Worm (Caenorhabditis elegans): ENCODE data around the gene F09F9.2.

F09F9.2 gene

ce11 chrX:4115026-4115425 lies 3.8 kb upstream of the F09F9.2 start, which contains the start of gene F09F9.1:
Gene F09F9.1 (plus strand): TSS chrX:4115326.
- TF ChIP-seq egl-27 (tag; optimal IDR thresholded peaks at IDR 0.05) = no peak
- no peak for TF ChIP-seq pha-4 (tag; optimal IDR thresholded peaks at IDR 0.05)
- TF ChIP-seq nhr-28 (tag; optimal IDR thresholded peaks at IDR 0.05) = no peak
- TF ChIP-seq aly-2 (tag; optimal IDR thresholded peaks at IDR 0.05) = no peak
- TF ChIP-seq tbx-2 (tag; optimal IDR thresholded peaks at IDR 0.05) = no peak
- no peak for TF ChIP-seq ZK546.5 (tag; optimal IDR thresholded peaks at IDR 0.05)
- TF ChIP-seq elt-2 (tag; optimal IDR thresholded peaks at IDR 0.05) = no peak
- TF ChIP-seq eor-1 (tag; optimal IDR thresholded peaks at IDR 0.05) = no peak
- no peak for TF ChIP-seq ceh-28 (tag; optimal IDR thresholded peaks at IDR 0.05)
- no peak for TF ChIP-seq nhr-11 (tag; optimal IDR thresholded peaks at IDR 0.05)
- TF ChIP-seq elt-3 (tag; optimal IDR thresholded peaks at IDR 0.05) = no peak
- no peak for TF ChIP-seq lin-15B (tag; optimal IDR thresholded peaks at IDR 0.05)
- no peak for TF ChIP-seq nhr-25 (tag; optimal IDR thresholded peaks at IDR 0.05)
- TF ChIP-seq ceh-82 (tag; optimal IDR thresholded peaks at IDR 0.05) = no peak

ce11 chrX:4109970-4110369 lies 1.3 kb downstream of the F09F9.2 start:
- TF ChIP-seq elt-3 (tag; optimal IDR thresholded peaks at IDR 0.05) (peak in 1 of 3 experiments; percentile 19), elt-1 (tag; optimal IDR thresholded peaks at IDR 0.05) (no peak), nhr-23 (tag; optimal IDR thresholded peaks at IDR 0.05) (peak; percentile 4), nhr-12 (tag; optimal IDR thresholded peaks at IDR 0.05) (no peak)

DNA sequence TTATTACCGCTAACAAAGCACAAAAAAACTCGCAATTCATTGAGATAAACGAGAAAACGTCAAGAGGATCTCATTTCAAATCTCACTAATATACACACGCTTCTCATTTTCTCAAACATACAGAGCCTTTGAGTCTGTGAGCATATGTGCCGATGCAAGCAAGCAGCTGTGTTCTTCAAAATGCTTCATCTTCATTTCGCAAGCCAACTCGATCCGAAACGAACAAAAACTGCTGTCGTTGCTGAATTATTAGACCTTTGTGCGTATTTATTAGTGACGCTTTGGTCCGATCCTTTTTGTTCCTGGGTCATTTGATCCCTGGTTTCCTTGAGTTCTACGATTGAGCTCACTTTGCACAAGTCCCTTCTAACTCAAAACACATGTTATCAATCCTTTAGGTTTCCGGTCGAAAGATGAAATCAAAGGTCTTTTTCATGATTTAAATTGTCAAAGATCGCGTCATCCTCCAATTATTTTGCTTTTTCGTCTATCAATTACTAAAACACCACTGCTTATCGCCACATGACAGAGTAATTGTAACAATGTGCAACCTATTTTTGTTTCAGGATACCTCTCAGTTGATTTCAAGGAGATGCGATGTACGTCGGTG lies 4.2 kb downstream of the F09F9.2 start, which contains the start of gene R02E4.2:
Gene R02E4.2 (plus strand): TSS at position 560 of the 610 bp plus-strand sequence.
- TF ChIP-seq nhr-77 (tag; optimal IDR thresholded peaks at IDR 0.05) (no peak), elt-3 (tag; optimal IDR thresholded peaks at IDR 0.05) (no peak), fkh-2 (tag; optimal IDR thresholded peaks at IDR 0.05) (no peak), lin-39 (tag; optimal IDR thresholded peaks at IDR 0.05) (no peak), pha-4 (tag; optimal IDR thresholded peaks at IDR 0.05) (no peak), fos-1 (tag; optimal IDR thresholded peaks at IDR 0.05) (no peak)

DNA sequence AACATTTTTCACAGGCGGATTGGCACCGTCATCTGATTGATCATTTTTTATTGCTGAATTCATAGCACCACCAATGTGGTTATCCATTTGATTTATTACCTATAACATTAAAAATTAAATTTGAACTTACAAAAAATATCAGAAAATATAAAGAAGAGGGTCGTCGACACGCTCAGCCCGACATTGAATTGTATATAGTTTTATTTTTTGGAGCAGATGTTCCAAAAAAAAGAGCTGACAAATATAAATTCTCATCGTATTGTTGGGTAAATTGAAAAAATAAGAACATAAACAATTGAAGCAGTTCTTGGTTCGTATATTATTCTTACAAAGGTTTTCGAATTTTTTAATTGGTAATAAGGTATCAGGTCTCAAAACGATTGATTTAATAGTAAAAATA lies 6.8 kb downstream of the F09F9.2 start, which contains the start of gene R02E4.1:
Gene R02E4.1 (minus strand): TSS at position 101 of the 400 bp plus-strand sequence.
- TF ChIP-seq pha-4 (tag; optimal IDR thresholded peaks at IDR 0.05) = no peak

- TF ChIP-seq snpc-4 (tag; optimal IDR thresholded peaks at IDR 0.05) (peak; percentile 71), sea-2 (GFP tag; optimal IDR thresholded peaks at IDR 0.05) (no peak)
Measured at ce11 chrX:4103071-4103470, 8.2 kb downstream of the F09F9.2 start.

- TF ChIP-seq nhr-43 (tag; optimal IDR thresholded peaks at IDR 0.05; ENCODE audit: poor library complexity, severe bottlenecking) (peak; percentile 98), nhr-23 (tag; optimal IDR thresholded peaks at IDR 0.05) (peak; percentile 50), nhr-25 (tag; optimal IDR thresholded peaks at IDR 0.05) (peak; percentile 91), egl-27 (tag; optimal IDR thresholded peaks at IDR 0.05) (no peak), tbx-2 (tag; optimal IDR thresholded peaks at IDR 0.05) (peak; percentile 34), nhr-12 (tag; optimal IDR thresholded peaks at IDR 0.05) (no peak)
Measured at ce11 chrX:4102075-4102598, 9.1 kb downstream of the F09F9.2 start, which contains the start of gene R02E4.3. Gene R02E4.3 (minus strand): TSS chrX:4102125.

DNA sequence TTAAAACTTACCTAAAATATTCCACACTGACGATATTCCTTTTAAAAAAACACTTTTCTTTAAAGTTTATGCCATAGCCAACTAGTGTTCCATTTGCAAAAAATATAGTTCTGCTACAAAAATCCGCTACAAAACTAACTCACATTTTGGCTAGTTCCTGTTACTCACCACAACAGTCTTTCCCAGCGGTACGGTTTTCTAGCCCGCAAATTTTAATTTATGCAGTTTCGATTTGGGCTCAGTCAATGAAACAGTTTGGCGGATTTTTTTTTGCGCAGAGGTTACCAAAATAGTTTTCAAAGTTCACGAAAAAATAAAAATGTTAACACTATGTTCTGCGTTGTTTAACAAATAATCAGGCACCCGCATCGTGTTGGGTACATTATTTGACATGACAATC lies 10.0 kb downstream of the F09F9.2 start:
- peak; percentile 43 for TF ChIP-seq nhr-43 (tag; optimal IDR thresholded peaks at IDR 0.05; ENCODE audit: poor library complexity, severe bottlenecking)
- TF ChIP-seq zag-1 (tag; optimal IDR thresholded peaks at IDR 0.05) = no peak
- no peak for TF ChIP-seq pqm-1 (tag; optimal IDR thresholded peaks at IDR 0.05)
- peak; percentile 89 for TF ChIP-seq ama-1 (optimal IDR thresholded peaks at IDR 0.05)
- no peak for TF ChIP-seq ZK546.5 (tag; optimal IDR thresholded peaks at IDR 0.05)
- TF ChIP-seq fkh-2 (tag; optimal IDR thresholded peaks at IDR 0.05) = no peak
- no peak for TF ChIP-seq aly-2 (tag; optimal IDR thresholded peaks at IDR 0.05)
- TF ChIP-seq nhr-25 (tag; optimal IDR thresholded peaks at IDR 0.05) = peak; percentile 75
- TF ChIP-seq ztf-4 (tag; optimal IDR thresholded peaks at IDR 0.05) = no peak
- no peak for TF ChIP-seq snpc-4 (tag; optimal IDR thresholded peaks at IDR 0.05)
- TF ChIP-seq tbx-2 (tag; optimal IDR thresholded peaks at IDR 0.05) = no peak
- no peak for TF ChIP-seq R02D3.7 (tag; optimal IDR thresholded peaks at IDR 0.05)
- no peak for TF ChIP-seq elt-2 (tag; optimal IDR thresholded peaks at IDR 0.05)
- no peak for TF ChIP-seq unc-62 (GFP tag; optimal IDR thresholded peaks at IDR 0.05)
- no peak for TF ChIP-seq nhr-12 (tag; optimal IDR thresholded peaks at IDR 0.05)
- TF ChIP-seq nhr-23 (tag; optimal IDR thresholded peaks at IDR 0.05) = no peak
- no peak for TF ChIP-seq nhr-77 (tag; optimal IDR thresholded peaks at IDR 0.05)
- TF ChIP-seq fos-1 (tag; optimal IDR thresholded peaks at IDR 0.05) = no peak
- TF ChIP-seq ztf-11 (tag; optimal IDR thresholded peaks at IDR 0.05) = no peak
- TF ChIP-seq sea-2 (GFP tag; optimal IDR thresholded peaks at IDR 0.05) = no peak
- TF ChIP-seq egl-27 (tag; optimal IDR thresholded peaks at IDR 0.05) = no peak
- TF ChIP-seq fkh-10 (GFP tag; optimal IDR thresholded peaks at IDR 0.05) = no peak
- no peak for TF ChIP-seq nhr-11 (tag; optimal IDR thresholded peaks at IDR 0.05)
- TF ChIP-seq nhr-237 (tag; optimal IDR thresholded peaks at IDR 0.05) = no peak
- TF ChIP-seq pha-4 (tag; optimal IDR thresholded peaks at IDR 0.05) = no peak
- no peak for TF ChIP-seq eor-1 (tag; optimal IDR thresholded peaks at IDR 0.05)
